Fruit fly (Drosophila melanogaster): ENCODE data around the gene CG14304.

DNA sequence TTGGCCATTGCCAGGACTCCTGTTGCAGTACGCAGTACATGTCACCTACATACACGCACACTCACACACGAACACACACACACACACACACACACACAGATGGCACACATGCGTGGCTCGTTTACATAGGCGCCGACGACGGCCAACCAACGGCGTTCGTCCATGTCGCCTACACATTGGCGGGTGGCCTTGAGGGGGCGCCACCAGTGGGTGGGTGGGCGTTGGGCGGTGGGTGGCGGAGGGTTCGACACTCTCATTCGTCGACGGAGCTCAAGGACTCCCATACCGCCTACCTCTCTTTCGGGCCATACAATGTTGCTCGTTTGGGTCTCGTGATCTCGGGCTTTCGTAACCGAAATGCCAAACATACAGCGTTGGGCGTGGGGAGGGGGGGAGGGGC lies 72.3 kb downstream of the CG14304 start:
- TF ChIP-seq Clk (GFP tag; optimal IDR thresholded peaks at IDR 0.05) (no peak), toe (GFP tag; optimal IDR thresholded peaks at IDR 0.05) (no peak), cic (GFP tag; optimal IDR thresholded peaks at IDR 0.05) (no peak), CG11617 (GFP tag; optimal IDR thresholded peaks at IDR 0.05) (no peak), kay (GFP tag; ENCODE audit: borderline replicate concordance) (no peak), CG7045 (GFP tag; optimal IDR thresholded peaks at IDR 0.05) (no peak), CG14711 (tag; optimal IDR thresholded peaks at IDR 0.05) (no peak), Crg-1 (GFP tag; optimal IDR thresholded peaks at IDR 0.05) (no peak), CG5204 (GFP tag; optimal IDR thresholded peaks at IDR 0.05) (no peak), ovo (GFP tag; optimal IDR thresholded peaks at IDR 0.05) (no peak), CG7101 (tag; optimal IDR thresholded peaks at IDR 0.05) (no peak), Mnt (GFP tag; optimal IDR thresholded peaks at IDR 0.05) (no peak), cnc (optimal IDR thresholded peaks at IDR 0.05) (no peak)
